Fruit fly (Drosophila melanogaster) whole organism, wandering third instar larva: ENCODE data around the gene wts.

ENCODE experiments used
- Abd-B ChIP-seq: fragments of >200 bp; optimal IDR thresholded peaks from 2 replicates; lab custom pipeline; 2017; ENCODE audit warnings: missing biosample characterization, missing genetic modification characterization
- CG32264 ChIP-seq: fragments of 200-800 bp; sonication (Bioruptor generic); optimal IDR thresholded peaks from 2 replicates; lab custom pipeline; 2016; ENCODE audit warnings: missing biosample characterization, missing genetic modification characterization
- CG9705 ChIP-seq: fragments of 200-800 bp; sonication (Bioruptor generic); optimal IDR thresholded peaks from 2 replicates; lab custom pipeline; 2018; ENCODE audit warnings: missing biosample characterization, mild to moderate bottlenecking, missing genetic modification characterization
- CrebA ChIP-seq: fragments of 200-800 bp; sonication (Bioruptor generic); optimal IDR thresholded peaks from 2 replicates; lab custom pipeline; 2016; ENCODE audit warnings: missing biosample characterization, mild to moderate bottlenecking, missing genetic modification characterization, borderline replicate concordance
- Dfd ChIP-seq: fragments of >200 bp; optimal IDR thresholded peaks from 2 replicates; lab custom pipeline; 2017; ENCODE audit warnings: missing biosample characterization, missing genetic modification characterization
- Dif ChIP-seq: fragments of 200-275, 200-300 bp; sonication (Bioruptor generic); optimal IDR thresholded peaks from 2 replicates; lab custom pipeline; 2018; ENCODE audit warnings: missing biosample characterization, missing genetic modification characterization; ENCODE audit not compliant: partially characterized antibody
- GATAd ChIP-seq: sonication (Bioruptor generic); optimal IDR thresholded peaks from 2 replicates; lab custom pipeline; 2016; ENCODE audit warnings: missing biosample characterization, missing genetic modification characterization
- HLH106 ChIP-seq: fragments of 200-800 bp; optimal IDR thresholded peaks from 3 replicates; lab custom pipeline; 2019; ENCODE audit warnings: missing biosample characterization, mild to moderate bottlenecking, missing genetic modification characterization, moderate library complexity
- Hnf4 ChIP-seq: fragments of 200-800 bp; sonication (Bioruptor generic); optimal IDR thresholded peaks from 2 replicates; lab custom pipeline; 2016; ENCODE audit warnings: missing biosample characterization, mild to moderate bottlenecking, missing genetic modification characterization
- Hr78 ChIP-seq: fragments of >200 bp; optimal IDR thresholded peaks from 2 replicates; lab custom pipeline; 2017; ENCODE audit warnings: missing biosample characterization, missing genetic modification characterization
- Hr83 ChIP-seq: fragments of 200-300 bp; sonication (Bioruptor generic); optimal IDR thresholded peaks from 2 replicates; lab custom pipeline; 2016; ENCODE audit warnings: missing biosample characterization, mild to moderate bottlenecking, missing genetic modification characterization, moderate library complexity; ENCODE audit not compliant: poor library complexity, severe bottlenecking
- Jra ChIP-seq: sonication (Bioruptor generic); optimal IDR thresholded peaks from 2 replicates; lab custom pipeline; 2016; ENCODE audit warnings: missing biosample characterization, missing genetic modification characterization
- Mio ChIP-seq: sonication (Bioruptor generic); optimal IDR thresholded peaks from 2 replicates; lab custom pipeline; 2016; ENCODE audit warnings: missing biosample characterization, missing genetic modification characterization
- N ChIP-seq: fragments of >200 bp; optimal IDR thresholded peaks from 2 replicates; lab custom pipeline; 2018; ENCODE audit warnings: missing biosample characterization, missing external identifiers, missing genetic modification characterization
- OdsH ChIP-seq: fragments of 200-800 bp; sonication (Bioruptor generic); optimal IDR thresholded peaks from 2 replicates; lab custom pipeline; 2016; ENCODE audit warnings: missing biosample characterization, mild to moderate bottlenecking, missing genetic modification characterization
- Sp1 ChIP-seq: fragments of 200-800 bp; sonication (Bioruptor generic); optimal IDR thresholded peaks from 3 replicates; lab custom pipeline; 2019; ENCODE audit warnings: missing biosample characterization, mild to moderate bottlenecking, missing genetic modification characterization, moderate library complexity
- br ChIP-seq: fragments of 200-800 bp; sonication (Bioruptor generic); optimal IDR thresholded peaks from 2 replicates; lab custom pipeline; 2016; ENCODE audit warnings: missing biosample characterization, missing genetic modification characterization
- brk ChIP-seq: fragments of 200-800 bp; sonication (Bioruptor generic); optimal IDR thresholded peaks from 2 replicates; lab custom pipeline; 2016; ENCODE audit warnings: missing biosample characterization, mild to moderate bottlenecking, missing genetic modification characterization
- dl ChIP-seq, 2 experiments: fragments of 175-275, 200-275 bp in 1 of 2; fragments of 200-275 bp in 1 of 2; sonication (Bioruptor generic); optimal IDR thresholded peaks; lab custom pipeline; 2018; ENCODE audit warnings: mild to moderate bottlenecking in 2 of 2, missing biosample characterization in 2 of 2, missing genetic modification characterization in 2 of 2, moderate library complexity in 2 of 2; ENCODE audit not compliant: partially characterized antibody in 2 of 2, insufficient read depth in 1 of 2
- dmrt93B ChIP-seq: fragments of 200-800 bp; sonication (Bioruptor generic); optimal IDR thresholded peaks from 2 replicates; lab custom pipeline; 2018; ENCODE audit warnings: missing biosample characterization, mild to moderate bottlenecking, missing genetic modification characterization
- dsf ChIP-seq: sonication (Bioruptor generic); optimal IDR thresholded peaks from 2 replicates; lab custom pipeline; 2016; ENCODE audit warnings: missing biosample characterization, missing genetic modification characterization, borderline replicate concordance
- ey ChIP-seq: fragments of 200-800 bp; sonication (Bioruptor generic); optimal IDR thresholded peaks from 2 replicates; lab custom pipeline; 2016; ENCODE audit warnings: missing biosample characterization, missing genetic modification characterization
- foxo ChIP-seq, 2 experiments: fragments of 200-800 bp; sonication (Bioruptor generic); optimal IDR thresholded peaks; 2 replicates in 1 of 2; 3 replicates in 1 of 2; lab custom pipeline; 2016 to 2017; ENCODE audit warnings: missing biosample characterization in 2 of 2, missing genetic modification characterization in 2 of 2
- fru ChIP-seq: fragments of 200-800 bp; sonication (Bioruptor generic); optimal IDR thresholded peaks from 3 replicates; lab custom pipeline; 2016; ENCODE audit warnings: missing biosample characterization, mild to moderate bottlenecking, missing genetic modification characterization
- h ChIP-seq: fragments of 200-800 bp; sonication (Bioruptor generic); optimal IDR thresholded peaks from 3 replicates; lab custom pipeline; 2016; ENCODE audit warnings: missing biosample characterization, mild to moderate bottlenecking, missing genetic modification characterization
- jim ChIP-seq: fragments of 175-275, 200-325 bp; sonication (Bioruptor generic); optimal IDR thresholded peaks from 2 replicates; lab custom pipeline; 2016; ENCODE audit warnings: missing biosample characterization, mild to moderate bottlenecking, missing genetic modification characterization
- lola ChIP-seq: fragments of >200 bp; optimal IDR thresholded peaks from 2 replicates; lab custom pipeline; 2017; ENCODE audit warnings: missing biosample characterization, missing genetic modification characterization
- pan ChIP-seq: fragments of >200 bp; optimal IDR thresholded peaks from 2 replicates; lab custom pipeline; 2017
- psq ChIP-seq: fragments of 200-800 bp; sonication (Bioruptor generic); optimal IDR thresholded peaks from 3 replicates; lab custom pipeline; 2017; ENCODE audit warnings: missing biosample characterization, mild to moderate bottlenecking, missing genetic modification characterization, moderate library complexity
- rgr ChIP-seq: fragments of 200-800 bp; sonication (Bioruptor generic); optimal IDR thresholded peaks from 3 replicates; lab custom pipeline; 2016; ENCODE audit warnings: missing biosample characterization, mild to moderate bottlenecking, missing genetic modification characterization
- sage ChIP-seq: fragments of 200-800 bp; sonication (Bioruptor generic); optimal IDR thresholded peaks from 2 replicates; lab custom pipeline; 2016; ENCODE audit warnings: missing biosample characterization, mild to moderate bottlenecking, missing genetic modification characterization
- sv ChIP-seq: fragments of 200-800 bp; sonication (Bioruptor generic); optimal IDR thresholded peaks from 3 replicates; lab custom pipeline; 2016; ENCODE audit warnings: missing biosample characterization, missing genetic modification characterization
- tai ChIP-seq: sonication (Bioruptor generic); optimal IDR thresholded peaks from 2 replicates; lab custom pipeline; 2016; ENCODE audit warnings: missing biosample characterization, missing genetic modification characterization
- usp ChIP-seq: fragments of >200 bp; optimal IDR thresholded peaks from 2 replicates; lab custom pipeline; 2017; ENCODE audit warnings: missing biosample characterization, missing genetic modification characterization
- woc ChIP-seq: sonication (Bioruptor generic); optimal IDR thresholded peaks from 2 replicates; lab custom pipeline; 2016; ENCODE audit warnings: missing biosample characterization, mild to moderate bottlenecking, missing genetic modification characterization

wts gene

dm6 chr3R:30849473-30850145, 43.2 kb upstream of the wts start:
- no peak for TF ChIP-seq br (GFP tag; lab: Kevin White, UChicago)
- TF ChIP-seq dsf (GFP tag; lab: Kevin White, UChicago): no peak
- TF ChIP-seq rgr: no peak
- no peak for TF ChIP-seq sage (GFP tag; lab: Kevin White, UChicago)

- no peak for TF ChIP-seq N (GFP tag; lab: Kevin White, UChicago)
- no peak for TF ChIP-seq sage (GFP tag; lab: Kevin White, UChicago)
- no peak for TF ChIP-seq CrebA (GFP tag; lab: Kevin White, UChicago)
- no peak for TF ChIP-seq foxo (GFP tag; optimal IDR thresholded peaks at IDR 0.05; lab: Kevin White, UChicago)
- no peak for TF ChIP-seq h (GFP tag; lab: Kevin White, UChicago)
- TF ChIP-seq, all 38 proteins: peak for 0
These were observed 38.0 kb upstream of the wts start for dm6 chr3R:30844436-30844835.

dm6 chr3R:30843709-30844108, 37.3 kb upstream of the wts start:
- peak in 1 of 2 experiments; percentile 16 for TF ChIP-seq foxo (GFP tag; optimal IDR thresholded peaks at IDR 0.05; lab: Kevin White, UChicago)
- TF ChIP-seq jim (GFP tag; lab: Kevin White, UChicago): no peak
- TF ChIP-seq ey: peak; percentile 5
- TF ChIP-seq fru (GFP tag; lab: Kevin White, UChicago): peak; percentile 45
- peak; percentile 36 for TF ChIP-seq HLH106 (tag; lab: Kevin White, UChicago)

- peak; percentile 21 for TF ChIP-seq fru (GFP tag; lab: Kevin White, UChicago)
- TF ChIP-seq dmrt93B: peak; percentile 5
- no peak for TF ChIP-seq CG9705 (GFP tag; lab: Kevin White, UChicago)
- TF ChIP-seq woc: peak; percentile 38
- TF ChIP-seq usp (GFP tag; lab: Kevin White, UChicago): no peak
- TF ChIP-seq brk (GFP tag; lab: Kevin White, UChicago): no peak
- peak; percentile 70 for TF ChIP-seq Sp1 (GFP tag; lab: Kevin White, UChicago)
- TF ChIP-seq psq (GFP tag; lab: Kevin White, UChicago): peak; percentile 66
- peak; percentile 37 for TF ChIP-seq rgr
- TF ChIP-seq HLH106 (tag; lab: Kevin White, UChicago): peak; percentile 65
- TF ChIP-seq br (GFP tag; lab: Kevin White, UChicago): peak; percentile 15
- peak; percentile 48 for TF ChIP-seq OdsH (GFP tag; lab: Kevin White, UChicago)
- peak in 1 of 2 experiments; percentile 53 for TF ChIP-seq foxo (GFP tag; optimal IDR thresholded peaks at IDR 0.05; lab: Kevin White, UChicago)
These were observed 36.4 kb upstream of the wts start for dm6 chr3R:30842639-30843476.

dm6 chr3R:30842199-30842598, 35.8 kb upstream of the wts start:
- TF ChIP-seq dmrt93B (peak; percentile 29), GATAd (GFP tag; lab: Kevin White, UChicago) (no peak), sv (GFP tag; lab: Kevin White, UChicago) (no peak), ey (peak; percentile 46), N (GFP tag; lab: Kevin White, UChicago) (no peak), foxo (GFP tag; optimal IDR thresholded peaks at IDR 0.05; lab: Kevin White, UChicago) (peak in 1 of 2 experiments; percentile 51), br (GFP tag; lab: Kevin White, UChicago) (peak; percentile 7), Hr83 (no peak), usp (GFP tag; lab: Kevin White, UChicago) (no peak), CG9705 (GFP tag; lab: Kevin White, UChicago) (no peak), Sp1 (GFP tag; lab: Kevin White, UChicago) (peak; percentile 30), tai (peak; percentile 11), dl (GFP tag; optimal IDR thresholded peaks at IDR 0.05; lab: Kevin White, UChicago; ENCODE audit: insufficient read depth in 1 of 2, partially characterized antibody in 2 of 2) (no peak), Mio (GFP tag; lab: Kevin White, UChicago) (no peak), lola (GFP tag; lab: Kevin White, UChicago) (no peak), jim (GFP tag; lab: Kevin White, UChicago) (no peak), Dif (GFP tag; lab: Kevin White, UChicago) (no peak), Jra (no peak), woc (peak; percentile 11), Dfd (no peak), h (GFP tag; lab: Kevin White, UChicago) (peak; percentile 58), dsf (GFP tag; lab: Kevin White, UChicago) (no peak), Abd-B (GFP tag; lab: Kevin White, UChicago) (no peak), Hr78 (GFP tag; lab: Kevin White, UChicago) (no peak), pan (lab: Kevin White, UChicago) (no peak), HLH106 (tag; lab: Kevin White, UChicago) (peak; percentile 44), Hnf4 (no peak), psq (GFP tag; lab: Kevin White, UChicago) (no peak), rgr (no peak), OdsH (GFP tag; lab: Kevin White, UChicago) (peak; percentile 3), CrebA (GFP tag; lab: Kevin White, UChicago) (no peak), brk (GFP tag; lab: Kevin White, UChicago) (no peak), sage (GFP tag; lab: Kevin White, UChicago) (no peak), CG32264 (GFP tag; lab: Kevin White, UChicago) (no peak)
